Worm (Caenorhabditis elegans) whole organism, L4/young adult: ENCODE data around the gene mcm-6.

Source experiments
- dao-5 ChIP-seq: sonication (generic microtip); optimal IDR thresholded peaks from 2 replicates; lab custom pipeline; 2016; ENCODE audit warnings: missing genotype, missing genetic modification characterization, moderate library complexity, missing compliant biosample characterization
- him-1 ChIP-seq: sonication (generic microtip); optimal IDR thresholded peaks from 2 replicates; lab custom pipeline; 2016; ENCODE audit warnings: missing genotype, missing genetic modification reagents, missing genetic modification characterization, missing compliant biosample characterization

DNA sequence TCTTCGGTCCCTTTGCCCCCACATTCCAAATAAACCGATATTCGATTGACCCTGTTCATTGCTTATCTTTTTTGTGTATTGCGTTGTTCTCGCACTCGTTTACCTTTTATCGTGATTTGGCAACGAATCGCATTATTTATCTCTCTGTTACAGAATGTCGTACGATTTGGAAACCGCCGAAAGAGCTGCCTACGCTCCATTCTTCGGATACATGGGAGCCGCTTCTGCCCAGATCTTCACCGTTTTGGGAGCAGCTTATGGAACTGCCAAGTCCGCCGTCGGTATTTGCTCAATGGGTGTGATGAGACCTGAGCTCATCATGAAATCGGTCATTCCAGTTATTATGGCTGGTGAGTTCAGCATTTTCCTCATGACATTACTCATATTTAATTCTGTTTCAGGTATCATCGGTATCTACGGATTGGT is 12.1 kb upstream of the mcm-6 start, which contains the start of gene vha-2:
- TF ChIP-seq dao-5 (tag; lab: Kevin White, UChicago) = no peak
- TF ChIP-seq him-1 (tag; lab: Kevin White, UChicago) = no peak
